Worm (Caenorhabditis elegans): ENCODE results near the gene ins-12.

Gene ins-12

DNA sequence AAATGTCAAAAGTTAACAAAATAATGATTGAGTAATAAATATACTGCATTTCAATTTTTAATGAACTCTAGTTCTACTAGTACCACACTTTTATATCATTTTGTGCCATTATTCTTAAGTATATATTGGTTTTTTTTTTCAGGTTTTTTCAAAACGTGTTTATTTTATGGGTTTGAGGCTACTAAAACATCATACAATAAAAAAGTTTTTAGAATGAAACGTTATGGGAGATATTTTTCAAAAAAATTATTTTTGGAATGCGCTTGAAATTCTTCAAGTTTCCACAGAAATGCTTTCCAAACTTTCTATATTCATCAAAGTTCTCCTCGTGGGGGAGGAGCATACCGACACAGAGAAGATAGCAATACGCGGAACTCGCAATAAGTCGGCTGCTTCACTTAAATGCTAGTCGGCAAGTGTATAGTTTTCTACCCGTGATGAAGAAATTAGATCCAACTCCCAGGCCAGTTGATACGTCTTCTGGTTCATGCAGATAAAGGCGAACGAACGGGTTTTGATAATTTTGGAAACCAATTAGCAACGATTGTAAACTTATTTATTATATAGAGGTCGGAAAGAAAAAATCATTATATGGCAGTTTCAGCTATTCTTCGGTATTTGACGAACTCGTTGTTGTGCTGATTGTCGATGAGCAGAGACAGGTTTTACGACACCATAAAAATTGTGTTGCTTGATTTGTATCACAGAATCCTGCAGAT, 45.1 kb downstream of the ins-12 start, which contains the start of gene C17G10.10:
C17G10.10 (minus strand) TSS at position 51 of the 719 bp plus-strand sequence.
- no peak for TF ChIP-seq unc-62 (GFP tag; optimal IDR thresholded peaks at IDR 0.05)

DNA sequence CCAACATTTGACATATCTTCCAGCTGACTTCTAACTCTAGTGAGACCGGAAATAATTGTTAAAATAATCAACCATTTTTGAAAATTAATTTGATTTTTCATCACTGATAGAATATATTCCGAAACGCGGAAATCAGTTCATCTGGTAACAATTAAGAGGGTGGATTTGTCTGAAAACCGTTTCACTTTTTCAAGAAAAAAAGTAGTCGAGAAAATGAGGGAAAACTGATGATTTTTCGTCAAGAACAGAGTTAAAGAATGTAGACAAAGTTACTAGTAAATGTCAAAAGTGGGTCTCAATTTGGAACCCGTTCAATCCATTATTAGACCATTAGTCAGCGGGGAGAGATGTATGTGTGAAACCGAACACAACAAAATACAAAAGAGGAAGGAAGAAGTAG, 48.8 kb downstream of the ins-12 start, which contains the start of gene C17G10.6:
C17G10.6 (minus strand) TSS at position 101 of the 400 bp plus-strand sequence.
- no peak for TF ChIP-seq unc-62 (GFP tag; optimal IDR thresholded peaks at IDR 0.05)

DNA sequence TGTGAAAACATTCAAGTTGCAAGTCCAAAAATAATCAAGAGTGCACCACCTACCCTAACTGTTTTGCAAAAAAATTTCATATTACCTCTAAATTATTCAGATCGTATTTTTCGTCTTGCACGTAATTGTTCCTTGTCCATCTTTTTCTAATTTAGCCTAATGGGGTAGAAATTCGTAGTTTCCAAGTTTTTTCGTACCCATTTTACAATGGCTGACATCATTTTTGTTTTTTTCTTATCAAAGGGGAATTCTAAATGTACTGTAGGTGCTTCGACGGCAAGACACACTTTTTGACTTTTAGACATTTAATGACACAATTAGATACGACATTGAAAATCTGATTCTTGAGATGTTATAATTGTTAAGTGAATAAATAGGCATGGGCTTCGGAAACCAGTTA, 50.0 kb downstream of the ins-12 start:
- TF ChIP-seq unc-62 (GFP tag; optimal IDR thresholded peaks at IDR 0.05) = no peak

Measured in whole organism, dauer.